Worm (Caenorhabditis elegans): ENCODE data around the gene C13A2.7.

ce11 chrV:7231524-7231923 lies 34.6 kb upstream of the C13A2.7 start:
- no peak for TF ChIP-seq med-1 (GFP tag; optimal IDR thresholded peaks at IDR 0.05; ENCODE audit: insufficient read depth)
- TF ChIP-seq T22C8.4 (GFP tag; IDR thresholded peaks at IDR 0.05), result no peak
- no peak for TF ChIP-seq ztf-29 (GFP tag; IDR thresholded peaks at IDR 0.05)
- TF ChIP-seq flt-1 (GFP tag; IDR thresholded peaks at IDR 0.05), result no peak
